Fruit fly (Drosophila melanogaster): Measurements from ENCODE around the gene GluRS-m.
A peak's percentile ranks its signal among the peaks of the same experiment; 100 is the strongest.

Gene GluRS-m

dm6 chr3L:16381184-16381797, 35.7 kb downstream of the GluRS-m start, which contains the start of gene Agpat4 (continued):
- TF ChIP-seq Usf (GFP tag; optimal IDR thresholded peaks at IDR 0.05), result no peak
- no peak for TF ChIP-seq Asciz (GFP tag; optimal IDR thresholded peaks at IDR 0.05)
- no peak for TF ChIP-seq CG2202 (tag; optimal IDR thresholded peaks at IDR 0.05)
- no peak for TF ChIP-seq esg (GFP tag; conservative IDR thresholded peaks at IDR 0.05)
- peak; percentile 27 for TF ChIP-seq ERR (GFP tag; optimal IDR thresholded peaks at IDR 0.05)
- TF ChIP-seq fd64A (GFP tag; optimal IDR thresholded peaks at IDR 0.05), result no peak
- no peak for TF ChIP-seq Hsf (GFP tag; optimal IDR thresholded peaks at IDR 0.05)
- TF ChIP-seq dmrt99B (tag; optimal IDR thresholded peaks at IDR 0.05), result no peak
- no peak for TF ChIP-seq her (GFP tag; optimal IDR thresholded peaks at IDR 0.05)
- TF ChIP-seq CG5245 (GFP tag; optimal IDR thresholded peaks at IDR 0.05), result no peak
- no peak for TF ChIP-seq CG9609 (GFP tag; optimal IDR thresholded peaks at IDR 0.05)
- no peak for TF ChIP-seq H15 (GFP tag; IDR thresholded peaks at IDR 0.05)
- no peak for TF ChIP-seq Awh (GFP tag; IDR thresholded peaks at IDR 0.05)
- no peak for TF ChIP-seq zen2 (GFP tag; IDR thresholded peaks at IDR 0.05; ENCODE audit: partially characterized antibody)
- peak; percentile 36; the same call in 1 of the 2 replicates for TF ChIP-seq MBD-R2 (GFP tag; IDR thresholded peaks at IDR 0.05)
- TF ChIP-seq wdn (GFP tag; IDR thresholded peaks at IDR 0.05), result no peak
- TF ChIP-seq nerfin-2 (GFP tag; IDR thresholded peaks at IDR 0.05; ENCODE audit: partially characterized antibody), result no peak
- TF ChIP-seq Poxn (GFP tag; IDR thresholded peaks at IDR 0.05), result no peak
- peak; percentile 67 for TF ChIP-seq ssp (GFP tag; IDR thresholded peaks at IDR 0.05)
- peak in 1 of 2 experiments; percentile 40 for TF ChIP-seq tll (GFP tag; optimal IDR thresholded peaks at IDR 0.05)
- no peak for TF ChIP-seq CG12299 (tag; optimal IDR thresholded peaks at IDR 0.05)
- no peak for TF ChIP-seq CG12155 (GFP tag; optimal IDR thresholded peaks at IDR 0.05)
- no peak for TF ChIP-seq Oaz (GFP tag; IDR thresholded peaks at IDR 0.05)
- no peak for TF ChIP-seq chif (GFP tag; optimal IDR thresholded peaks at IDR 0.05)
- TF ChIP-seq B-H1 (GFP tag; IDR thresholded peaks at IDR 0.05), result no peak
- no peak for TF ChIP-seq CG17186 (GFP tag; optimal IDR thresholded peaks at IDR 0.05)
- TF ChIP-seq Taf1 (GFP tag; IDR thresholded peaks at IDR 0.05), result no peak
- no peak for TF ChIP-seq CG3726 (GFP tag; IDR thresholded peaks at IDR 0.05)
- peak; percentile 95 for TF ChIP-seq CG34376 (GFP tag; optimal IDR thresholded peaks at IDR 0.05)
- no peak for TF ChIP-seq CrebB (tag; optimal IDR thresholded peaks at IDR 0.05)
- no peak for TF ChIP-seq grau (tag; optimal IDR thresholded peaks at IDR 0.05)
- no peak for TF ChIP-seq Jarid2 (GFP tag; optimal IDR thresholded peaks at IDR 0.05)
- peak; percentile 30 for TF ChIP-seq CG3163 (GFP tag; optimal IDR thresholded peaks at IDR 0.05)
- no peak for TF ChIP-seq CG10267 (tag; optimal IDR thresholded peaks at IDR 0.05)
- TF ChIP-seq CG17912 (GFP tag; optimal IDR thresholded peaks at IDR 0.05), result no peak
- no peak for TF ChIP-seq CG6272 (GFP tag; IDR thresholded peaks at IDR 0.05)
- TF ChIP-seq sc (optimal IDR thresholded peaks at IDR 0.05), result no peak
- no peak for TF ChIP-seq sc (GFP tag; optimal IDR thresholded peaks at IDR 0.05)
- peak; percentile 88 for TF ChIP-seq exex (tag; optimal IDR thresholded peaks at IDR 0.05)
- no peak for TF ChIP-seq otp (GFP tag; IDR thresholded peaks at IDR 0.05)
- no peak for TF ChIP-seq CG7357 (GFP tag; IDR thresholded peaks at IDR 0.05)
- no peak for TF ChIP-seq dmrt11E (tag; optimal IDR thresholded peaks at IDR 0.05)
- TF ChIP-seq inv (GFP tag; IDR thresholded peaks at IDR 0.05; ENCODE audit: partially characterized antibody), result peak; percentile 23; the same call in 1 of the 2 replicates
- no peak for TF ChIP-seq Ssrp (tag; optimal IDR thresholded peaks at IDR 0.05)
- no peak for TF ChIP-seq peb (GFP tag; IDR thresholded peaks at IDR 0.05)
- TF ChIP-seq zfh2 (GFP tag; optimal IDR thresholded peaks at IDR 0.05), result no peak
- TF ChIP-seq sd (tag; optimal IDR thresholded peaks at IDR 0.05), result peak; percentile 73
- peak; percentile 68; the same call in 1 of the 3 replicates for TF ChIP-seq CG34422 (GFP tag; IDR thresholded peaks at IDR 0.05)
- no peak for TF ChIP-seq ken (GFP tag; IDR thresholded peaks at IDR 0.05)
- no peak for TF ChIP-seq CG13624 (GFP tag; optimal IDR thresholded peaks at IDR 0.05)
- no peak for TF ChIP-seq hbn (GFP tag; IDR thresholded peaks at IDR 0.05; ENCODE audit: partially characterized antibody)

Data from whole organism, embryonic.